Worm (Caenorhabditis elegans) whole organism, young adult: ENCODE measurements around the gene hlh-30.

Experiments used
- F33H1.4 ChIP-seq: fragments of 200-800 bp; sonication (Bioruptor generic); IDR thresholded peaks from 2 replicates; pipeline ENCODE4 v1.3.6; 2022; ENCODE audit warnings: missing genetic modification reagents, missing genetic modification characterization, missing compliant biosample characterization
- F52B5.7 ChIP-seq: sonication (generic microtip); optimal IDR thresholded peaks from 2 replicates; lab custom pipeline; 2016; ENCODE audit warnings: mild to moderate bottlenecking, missing genetic modification characterization, missing compliant biosample characterization
- F57A8.1 ChIP-seq: fragments of 200-800 bp; sonication (Bioruptor generic); optimal IDR thresholded peaks from 2 replicates; lab custom pipeline; 2018; ENCODE audit warnings: mild to moderate bottlenecking, missing genetic modification characterization, moderate library complexity, missing compliant biosample characterization
- die-1 ChIP-seq: sonication (generic microtip); optimal IDR thresholded peaks from 2 replicates; lab custom pipeline; 2016; ENCODE audit warnings: missing genotype, mild to moderate bottlenecking, missing genetic modification characterization, missing compliant biosample characterization
- hlh-12 ChIP-seq: sonication (generic microtip); optimal IDR thresholded peaks from 2 replicates; lab custom pipeline; 2016; ENCODE audit warnings: missing genetic modification characterization, missing compliant biosample characterization
- madf-6 ChIP-seq: fragments of 200-800 bp; sonication (Bioruptor generic); IDR thresholded peaks from 2 replicates; pipeline ENCODE4 v1.3.6; 2022; ENCODE audit warnings: missing genetic modification reagents, missing genetic modification characterization, missing compliant biosample characterization
- nhr-179 ChIP-seq: sonication (generic microtip); optimal IDR thresholded peaks from 2 replicates; lab custom pipeline; 2016; ENCODE audit warnings: mild to moderate bottlenecking, missing genetic modification characterization, missing compliant biosample characterization
- pbrm-1 ChIP-seq: fragments of 200-800 bp; sonication (Bioruptor generic); IDR thresholded peaks from 2 replicates; pipeline ENCODE4 v1.3.6; 2022; ENCODE audit warnings: missing genetic modification reagents, missing genetic modification characterization, missing compliant biosample characterization
- pha-4 ChIP-seq: fragments of 150-350 bp; sonication (generic microtip); optimal IDR thresholded peaks from 2 replicates; lab custom pipeline; 2014; ENCODE audit warnings: missing biosample characterization, missing genetic modification reagents, missing genetic modification characterization
- repo-1 ChIP-seq: sonication (generic microtip); optimal IDR thresholded peaks from 2 replicates; lab custom pipeline; 2017; ENCODE audit warnings: mild to moderate bottlenecking, missing genetic modification characterization, missing compliant biosample characterization
- snpc-3.4 ChIP-seq: sonication (generic microtip); optimal IDR thresholded peaks from 2 replicates; lab custom pipeline; 2017; ENCODE audit warnings: missing genetic modification characterization, mild to moderate bottlenecking, missing compliant biosample characterization, antibody characterized with exemption, moderate library complexity, missing genotype, missing genetic modification reagents
- unc-130 ChIP-seq: sonication (generic microtip); optimal IDR thresholded peaks from 2 replicates; lab custom pipeline; 2016; ENCODE audit warnings: missing genetic modification reagents, missing genetic modification characterization, missing compliant biosample characterization
- ztf-22 ChIP-seq: fragments of 200-800 bp; sonication (Bioruptor generic); optimal IDR thresholded peaks from 2 replicates; lab custom pipeline; 2018; ENCODE audit warnings: mild to moderate bottlenecking, missing genetic modification characterization, moderate library complexity, missing compliant biosample characterization

ce11 chrIV:4014341-4014826 lies 20.4 kb downstream of the hlh-30 start:
- TF ChIP-seq F33H1.4 (GFP tag; lab: Robert Waterston, UW) (no peak), snpc-3.4 (tag; lab: Kevin White, UChicago) (no peak), nhr-179 (tag; lab: Kevin White, UChicago) (no peak), pha-4 (tag; lab: Kevin White, UChicago) (no peak), F57A8.1 (GFP tag; lab: Kevin White, UChicago) (no peak), ztf-22 (GFP tag; lab: Kevin White, UChicago) (no peak), hlh-12 (no peak), unc-130 (no peak), repo-1 (tag; lab: Kevin White, UChicago) (no peak), die-1 (no peak), madf-6 (GFP tag; lab: Robert Waterston, UW) (no peak), pbrm-1 (no peak), F52B5.7 (no peak)
